Worm (Caenorhabditis elegans) whole organism, L1 larva: ENCODE results near the gene mihp-2.

Source experiments
- C04F5.9 ChIP-seq: sonication (generic microtip); optimal IDR thresholded peaks from 2 replicates; lab custom pipeline; 2016; ENCODE audit warnings: missing genetic modification characterization, missing compliant biosample characterization
- aly-2 ChIP-seq: fragments of 150-350 bp; optimal IDR thresholded peaks from 2 replicates; lab custom pipeline; 2014; ENCODE audit warnings: missing biosample characterization, missing genetic modification characterization
- egl-27 ChIP-seq, 2 experiments: fragments of 150-350 bp in 1 of 2; sonication (generic microtip); optimal IDR thresholded peaks; 3 replicates each; lab custom pipeline; 2017 to 2018; ENCODE audit warnings: missing biosample characterization in 2 of 2, missing genetic modification characterization in 2 of 2, missing genetic modification reagents in 2 of 2
- elt-3 ChIP-seq, 6 experiments: fragments of 150-350 bp in 1 of 6; sonication (generic microtip); optimal IDR thresholded peaks; 2 replicates each; lab custom pipeline; 2017 to 2018; ENCODE audit warnings: missing biosample characterization in 6 of 6, missing genetic modification characterization in 6 of 6, inconsistent platforms in 1 of 6
- hlh-17 ChIP-seq: fragments of 200-800 bp; sonication (Bioruptor generic); optimal IDR thresholded peaks from 2 replicates; lab custom pipeline; 2018; ENCODE audit warnings: missing genetic modification characterization, mild to moderate bottlenecking, missing compliant biosample characterization, moderate library complexity, borderline replicate concordance
- hpl-2 ChIP-seq: fragments of 150-350 bp; optimal IDR thresholded peaks from 2 replicates; lab custom pipeline; 2014; ENCODE audit warnings: missing biosample characterization, missing genetic modification reagents, missing genetic modification characterization
- lin-13 ChIP-seq: fragments of 150-350 bp; optimal IDR thresholded peaks from 2 replicates; lab custom pipeline; 2014; ENCODE audit warnings: missing biosample characterization, missing genetic modification reagents, missing genetic modification characterization
- mep-1 ChIP-seq: fragments of 150-350 bp; optimal IDR thresholded peaks from 2 replicates; lab custom pipeline; 2014; ENCODE audit warnings: missing biosample characterization, missing genetic modification characterization
- nhr-28 ChIP-seq: fragments of 150-350 bp; optimal IDR thresholded peaks from 2 replicates; lab custom pipeline; 2014; ENCODE audit warnings: missing biosample characterization, missing genetic modification characterization
- nhr-76 ChIP-seq: sonication (generic microtip); optimal IDR thresholded peaks from 2 replicates; lab custom pipeline; 2017; ENCODE audit warnings: missing biosample characterization, missing genetic modification characterization
- pqm-1 ChIP-seq: sonication (generic microtip); optimal IDR thresholded peaks from 3 replicates; lab custom pipeline; 2017; ENCODE audit warnings: missing biosample characterization, missing genetic modification characterization
- snpc-4 ChIP-seq: fragments of 150-350 bp; optimal IDR thresholded peaks from 2 replicates; lab custom pipeline; 2014; ENCODE audit warnings: missing biosample characterization, missing genetic modification characterization
- tbx-2 ChIP-seq: sonication (generic microtip); optimal IDR thresholded peaks from 2 replicates; lab custom pipeline; 2016; ENCODE audit warnings: missing genetic modification characterization, missing compliant biosample characterization
- ztf-11 ChIP-seq, 2 experiments: sonication (generic microtip); optimal IDR thresholded peaks; 2 replicates each; lab custom pipeline; 2016 to 2017; ENCODE audit warnings: missing genetic modification characterization in 2 of 2, missing biosample characterization in 1 of 2, missing compliant biosample characterization in 1 of 2

DNA sequence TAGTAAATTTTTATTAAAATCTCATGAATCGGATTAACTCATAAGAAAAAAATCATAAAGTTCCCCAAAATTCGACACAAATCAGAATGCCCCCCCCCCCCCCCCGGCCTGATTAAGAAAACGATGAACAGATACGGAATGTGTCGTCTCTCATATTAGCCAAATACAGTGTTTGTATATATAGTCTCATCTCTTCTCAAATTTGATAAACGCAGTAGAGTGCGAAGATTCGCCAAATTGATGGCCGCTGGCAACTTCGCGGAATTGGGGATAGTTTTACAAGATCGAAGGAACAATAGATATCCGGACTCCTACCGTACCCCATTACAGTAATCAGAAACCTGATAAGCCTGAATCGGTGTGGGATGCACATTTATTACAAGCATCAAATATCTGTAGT, 34.0 kb downstream of the mihp-2 start:
- TF ChIP-seq aly-2 (tag; lab: Kevin White, UChicago) (no peak), nhr-76 (no peak), ztf-11 (tag; optimal IDR thresholded peaks at IDR 0.05; lab: Kevin White, UChicago) (no peak), mep-1 (no peak), lin-13 (GFP tag; lab: Kevin White, UChicago) (no peak), snpc-4 (tag; lab: Kevin White, UChicago) (no peak), hpl-2 (GFP tag; lab: Kevin White, UChicago) (no peak), nhr-28 (tag; lab: Kevin White, UChicago) (no peak), C04F5.9 (tag; lab: Kevin White, UChicago) (no peak), hlh-17 (GFP tag; lab: Kevin White, UChicago) (no peak), egl-27 (tag; optimal IDR thresholded peaks at IDR 0.05; lab: Kevin White, UChicago) (no peak), tbx-2 (tag; lab: Kevin White, UChicago) (no peak), pqm-1 (tag; lab: Kevin White, UChicago) (no peak), elt-3 (tag; optimal IDR thresholded peaks at IDR 0.05; lab: Kevin White, UChicago) (no peak)
